Worm (Caenorhabditis elegans) whole organism, midembryonic: ENCODE data around the gene T07A9.15.

ENCODE experiments used
- T22C8.4 ChIP-seq: fragments of 200-800 bp; sonication (Bioruptor generic); IDR thresholded peaks from 2 replicates; pipeline ENCODE4 v1.3.6; 2022; ENCODE audit warnings: missing genetic modification characterization, missing compliant biosample characterization
- flt-1 ChIP-seq: fragments of 200-800 bp; sonication (Bioruptor generic); IDR thresholded peaks from 2 replicates; pipeline ENCODE4 v1.3.6; 2022; ENCODE audit warnings: missing genetic modification characterization, missing compliant biosample characterization
- ztf-23 ChIP-seq: fragments of 200-800 bp; sonication (Bioruptor generic); IDR thresholded peaks from 2 replicates; pipeline ENCODE4 v1.3.6; 2022; ENCODE audit warnings: missing genetic modification reagents, missing genetic modification characterization, missing compliant biosample characterization

DNA sequence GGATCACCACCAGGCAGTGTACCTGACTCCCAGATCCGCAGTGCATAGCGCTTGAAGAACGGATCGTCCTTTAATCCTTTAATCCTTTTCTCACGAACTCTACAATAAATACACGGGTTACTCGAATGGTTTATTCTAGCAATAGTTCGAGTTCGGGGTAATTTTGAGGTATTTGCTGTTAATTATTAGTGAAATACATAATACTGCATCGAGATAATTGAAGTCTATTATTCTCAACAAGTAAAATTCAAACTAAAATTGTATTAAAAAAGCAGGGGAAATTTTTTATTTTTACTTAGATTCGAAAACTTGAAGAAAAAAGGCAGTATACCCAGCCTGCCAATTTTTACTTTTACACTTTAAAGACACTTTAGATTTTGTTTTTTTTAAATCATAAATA lies 16.6 kb upstream of the T07A9.15 start, which contains the start of gene kgb-1:
- TF ChIP-seq ztf-23 (GFP tag; lab: Robert Waterston, UW) (no peak), flt-1 (GFP tag; lab: Robert Waterston, UW) (no peak), T22C8.4 (GFP tag; lab: Robert Waterston, UW) (no peak)
